Worm (Caenorhabditis elegans) whole organism, L4 larva: ENCODE data around the gene Y102A5C.2.
"Not testable (repeated sequence)": the region's sequence is repeated elsewhere in the genome, so short reads cannot be mapped to it uniquely, and the experiment has no call there.

Experiments used
- dpl-1 ChIP-seq: fragments of 150-350 bp; optimal IDR thresholded peaks from 2 replicates; lab custom pipeline; 2014; ENCODE audit warnings: missing biosample characterization, missing genetic modification reagents, missing genetic modification characterization
- nhr-11 ChIP-seq: fragments of 150-350 bp; optimal IDR thresholded peaks from 2 replicates; lab custom pipeline; 2014; ENCODE audit warnings: missing biosample characterization, missing genetic modification characterization
- nhr-237 ChIP-seq: sonication (generic microtip); optimal IDR thresholded peaks from 2 replicates; lab custom pipeline; 2017; ENCODE audit warnings: missing biosample characterization, missing genetic modification characterization
- nhr-76 ChIP-seq: fragments of 150-350 bp; optimal IDR thresholded peaks from 2 replicates; lab custom pipeline; 2014; ENCODE audit warnings: missing biosample characterization, missing genetic modification characterization
- nhr-77 ChIP-seq: fragments of 150-350 bp; optimal IDR thresholded peaks from 2 replicates; lab custom pipeline; 2014; ENCODE audit warnings: missing biosample characterization, missing genetic modification characterization
- ztf-11 ChIP-seq: fragments of 150-350 bp; optimal IDR thresholded peaks from 2 replicates; lab custom pipeline; 2014; ENCODE audit warnings: missing biosample characterization, missing genetic modification characterization

DNA sequence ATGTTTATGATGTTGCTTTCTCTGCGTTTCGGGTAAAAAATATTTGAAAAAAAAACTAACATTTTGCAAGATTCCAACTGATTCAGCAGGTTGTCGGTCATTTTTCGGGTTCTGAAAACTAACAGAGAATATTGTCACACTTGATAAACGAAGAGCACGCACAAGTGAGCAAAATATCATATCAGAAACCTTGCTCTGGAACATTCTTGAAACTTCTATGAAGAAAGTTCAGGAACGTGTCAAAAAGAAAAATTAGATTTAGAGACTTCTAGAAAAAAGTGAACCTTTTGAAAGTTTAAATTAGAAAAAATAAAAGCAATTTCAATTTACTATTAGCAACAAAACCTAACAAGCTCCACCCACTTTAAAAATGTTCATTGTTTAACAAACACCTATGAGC, 29.5 kb downstream of the Y102A5C.2 start, which contains the start of gene fbxa-112:
- not testable (repeated sequence) for TF ChIP-seq ztf-11 (tag; lab: Kevin White, UChicago); nhr-11; nhr-237 (tag; lab: Kevin White, UChicago); nhr-77; dpl-1 (GFP tag; lab: Kevin White, UChicago); nhr-76 (tag; lab: Kevin White, UChicago)
